Worm (Caenorhabditis elegans) whole organism, midembryonic: ENCODE results near the gene F58H1.3.

Source experiments
- T22C8.4 ChIP-seq: fragments of 200-800 bp; sonication (Bioruptor generic); IDR thresholded peaks from 2 replicates; pipeline ENCODE4 v1.3.6; 2022; ENCODE audit warnings: missing genetic modification characterization, missing compliant biosample characterization
- cog-1 ChIP-seq: sonication (generic microtip); optimal IDR thresholded peaks from 2 replicates; lab custom pipeline; 2016; ENCODE audit warnings: missing genetic modification characterization, missing compliant biosample characterization
- flt-1 ChIP-seq: fragments of 200-800 bp; sonication (Bioruptor generic); IDR thresholded peaks from 2 replicates; pipeline ENCODE4 v1.3.6; 2022; ENCODE audit warnings: missing genetic modification characterization, missing compliant biosample characterization
- klf-2 ChIP-seq: fragments of 200-800 bp; sonication (Bioruptor generic); conservative IDR thresholded peaks from 2 replicates; pipeline ENCODE4 v1.3.6; 2022; ENCODE audit warnings: missing genetic modification reagents, missing genetic modification characterization, missing compliant biosample characterization
- med-1 ChIP-seq: sonication (generic microtip); optimal IDR thresholded peaks from 2 replicates; lab custom pipeline; 2017; ENCODE audit warnings: missing genetic modification characterization, mild to moderate bottlenecking, missing compliant biosample characterization, antibody characterized with exemption, missing genetic modification reagents; ENCODE audit not compliant: insufficient read depth
- ref-1 ChIP-seq: fragments of 200-800 bp; sonication (Bioruptor generic); conservative IDR thresholded peaks from 2 replicates; pipeline ENCODE4 v1.3.6; 2022; ENCODE audit warnings: missing genetic modification reagents, missing genetic modification characterization, missing compliant biosample characterization
- tab-1 ChIP-seq: fragments of 200-800 bp; sonication (Bioruptor generic); IDR thresholded peaks from 2 replicates; pipeline ENCODE4 v1.3.6; 2022; ENCODE audit warnings: missing genetic modification characterization, missing compliant biosample characterization
- ztf-23 ChIP-seq: fragments of 200-800 bp; sonication (Bioruptor generic); IDR thresholded peaks from 2 replicates; pipeline ENCODE4 v1.3.6; 2022; ENCODE audit warnings: missing genetic modification reagents, missing genetic modification characterization, missing compliant biosample characterization
- ztf-29 ChIP-seq: fragments of 200-800 bp; sonication (Bioruptor generic); IDR thresholded peaks from 2 replicates; pipeline ENCODE4 v1.3.6; 2022; ENCODE audit warnings: missing genetic modification reagents, missing genetic modification characterization, missing compliant biosample characterization

F58H1.3 gene

ce11 chrV:11943737-11944136, 10.0 kb downstream of the F58H1.3 start:
- TF ChIP-seq klf-2 (no peak), ztf-29 (GFP tag; lab: Robert Waterston, UW) (no peak), med-1 (GFP tag; lab: Kevin White, UChicago) (no peak), ref-1 (no peak)

ce11 chrV:11945429-11945828, 11.7 kb downstream of the F58H1.3 start:
- no peak for TF ChIP-seq cog-1 (tag; lab: Kevin White, UChicago)
- no peak for TF ChIP-seq tab-1
- TF ChIP-seq klf-2: no peak
- TF ChIP-seq T22C8.4 (GFP tag; lab: Robert Waterston, UW): no peak
- TF ChIP-seq ztf-29 (GFP tag; lab: Robert Waterston, UW): no peak
- TF ChIP-seq ztf-23 (GFP tag; lab: Robert Waterston, UW): no peak
- TF ChIP-seq flt-1 (GFP tag; lab: Robert Waterston, UW): no peak
- no peak for TF ChIP-seq med-1 (GFP tag; lab: Kevin White, UChicago)
- TF ChIP-seq ref-1: no peak

- TF ChIP-seq ztf-29 (GFP tag; lab: Robert Waterston, UW): no peak
- TF ChIP-seq ref-1: no peak
- TF ChIP-seq flt-1 (GFP tag; lab: Robert Waterston, UW): no peak
- TF ChIP-seq tab-1: no peak
- no peak for TF ChIP-seq med-1 (GFP tag; lab: Kevin White, UChicago)
Measured at ce11 chrV:11946818-11947217, 13.0 kb downstream of the F58H1.3 start.

ce11 chrV:11947414-11947954, 13.7 kb downstream of the F58H1.3 start:
- TF ChIP-seq klf-2 (no peak), flt-1 (GFP tag; lab: Robert Waterston, UW) (no peak), ztf-29 (GFP tag; lab: Robert Waterston, UW) (no peak), cog-1 (tag; lab: Kevin White, UChicago) (no peak), ref-1 (no peak), ztf-23 (GFP tag; lab: Robert Waterston, UW) (no peak), med-1 (GFP tag; lab: Kevin White, UChicago) (no peak), tab-1 (no peak), T22C8.4 (GFP tag; lab: Robert Waterston, UW) (no peak)

ce11 chrV:11948581-11948980, 14.8 kb downstream of the F58H1.3 start:
- TF ChIP-seq flt-1 (GFP tag; lab: Robert Waterston, UW): no peak
- no peak for TF ChIP-seq ref-1
- TF ChIP-seq cog-1 (tag; lab: Kevin White, UChicago): no peak
- TF ChIP-seq ztf-23 (GFP tag; lab: Robert Waterston, UW): no peak
- no peak for TF ChIP-seq tab-1
- TF ChIP-seq ztf-29 (GFP tag; lab: Robert Waterston, UW): no peak
- no peak for TF ChIP-seq T22C8.4 (GFP tag; lab: Robert Waterston, UW)
- TF ChIP-seq klf-2: no peak
- no peak for TF ChIP-seq med-1 (GFP tag; lab: Kevin White, UChicago)

ce11 chrV:11949509-11950117, 15.8 kb downstream of the F58H1.3 start:
- TF ChIP-seq ztf-23 (GFP tag; lab: Robert Waterston, UW): no peak
- TF ChIP-seq T22C8.4 (GFP tag; lab: Robert Waterston, UW): no peak
- no peak for TF ChIP-seq ref-1
- TF ChIP-seq ztf-29 (GFP tag; lab: Robert Waterston, UW): no peak
- TF ChIP-seq klf-2: no peak
- TF ChIP-seq med-1 (GFP tag; lab: Kevin White, UChicago): no peak
- TF ChIP-seq tab-1: no peak
- no peak for TF ChIP-seq cog-1 (tag; lab: Kevin White, UChicago)
- no peak for TF ChIP-seq flt-1 (GFP tag; lab: Robert Waterston, UW)

- TF ChIP-seq ztf-23 (GFP tag; lab: Robert Waterston, UW) (no peak), tab-1 (no peak), T22C8.4 (GFP tag; lab: Robert Waterston, UW) (no peak), klf-2 (no peak), flt-1 (GFP tag; lab: Robert Waterston, UW) (no peak), ztf-29 (GFP tag; lab: Robert Waterston, UW) (no peak), cog-1 (tag; lab: Kevin White, UChicago) (no peak), med-1 (GFP tag; lab: Kevin White, UChicago) (no peak), ref-1 (no peak)
Measured at ce11 chrV:11951227-11951626, 17.4 kb downstream of the F58H1.3 start.

- no peak for TF ChIP-seq ztf-29 (GFP tag; lab: Robert Waterston, UW)
- TF ChIP-seq ref-1: no peak
- no peak for TF ChIP-seq tab-1
- TF ChIP-seq cog-1 (tag; lab: Kevin White, UChicago): no peak
- no peak for TF ChIP-seq med-1 (GFP tag; lab: Kevin White, UChicago)
- TF ChIP-seq klf-2: no peak
- no peak for TF ChIP-seq T22C8.4 (GFP tag; lab: Robert Waterston, UW)
- no peak for TF ChIP-seq flt-1 (GFP tag; lab: Robert Waterston, UW)
- no peak for TF ChIP-seq ztf-23 (GFP tag; lab: Robert Waterston, UW)
Measured at ce11 chrV:11952854-11953447, 19.2 kb downstream of the F58H1.3 start.

- TF ChIP-seq cog-1 (tag; lab: Kevin White, UChicago) (no peak), flt-1 (GFP tag; lab: Robert Waterston, UW) (no peak), ref-1 (no peak), klf-2 (no peak), ztf-23 (GFP tag; lab: Robert Waterston, UW) (no peak), T22C8.4 (GFP tag; lab: Robert Waterston, UW) (no peak), tab-1 (no peak), med-1 (GFP tag; lab: Kevin White, UChicago) (no peak), ztf-29 (GFP tag; lab: Robert Waterston, UW) (no peak)
Measured at ce11 chrV:11953621-11954020, 19.8 kb downstream of the F58H1.3 start.
